Fruit fly (Drosophila melanogaster) S2 (cell line): Measurements from ENCODE around the gene CG9915.

Source experiments
- CG8478 ChIP-seq: fragments of >200 bp; optimal IDR thresholded peaks from 2 replicates; lab custom pipeline; 2018
- CTCF ChIP-seq, 2 experiments: fragments of >200 bp; optimal IDR thresholded peaks; 2 replicates each; lab custom pipeline; 2018

The CG9915 gene

DNA sequence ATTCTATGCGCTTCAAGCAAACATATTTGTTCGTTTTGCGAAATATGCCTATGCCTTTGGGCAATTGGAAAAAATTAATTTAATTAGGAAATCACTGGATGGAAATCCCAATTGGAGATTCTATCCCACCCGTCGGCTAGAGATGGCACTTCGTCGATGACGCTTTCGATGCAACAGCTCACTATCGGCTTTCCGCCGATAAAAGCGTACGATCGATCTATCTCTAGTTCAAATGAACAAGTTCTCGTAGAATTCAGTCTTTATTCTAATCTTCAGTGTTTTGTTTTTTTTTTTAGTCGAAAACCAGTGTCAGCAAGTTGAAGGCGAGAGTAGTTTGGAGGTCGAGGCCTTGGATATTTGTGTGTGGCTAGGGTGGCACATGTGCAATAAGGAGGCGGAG lies 10.1 kb upstream of the CG9915 start, which contains the start of the genes CG9917 and CG32579:
CG9917 (minus strand) TSS at position 169 of the 400 bp plus-strand sequence.
CG32579 (plus strand) TSS at position 224 of the 400 bp plus-strand sequence.
- TF ChIP-seq CG8478 (lab: Kevin White, UChicago) (no peak), CTCF (optimal IDR thresholded peaks at IDR 0.05; lab: Kevin White, UChicago) (no peak)

DNA sequence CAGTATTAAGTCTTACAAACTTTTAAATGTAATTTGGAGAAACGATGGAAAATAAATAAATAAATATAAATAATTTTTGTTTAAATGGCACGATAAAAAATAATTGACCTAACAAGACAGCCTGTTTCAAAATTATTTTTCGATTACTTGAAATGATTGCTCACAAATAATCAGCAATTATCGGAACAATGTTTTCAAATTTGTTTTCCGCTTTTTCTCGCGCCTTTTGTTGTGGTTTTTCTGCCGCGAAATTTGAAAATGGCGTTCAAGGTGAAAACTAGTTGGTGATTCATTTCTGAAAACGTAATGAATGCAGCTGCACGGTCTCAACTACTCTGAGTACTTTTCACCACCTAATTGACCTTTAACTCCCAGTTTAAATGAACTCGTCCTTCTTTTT lies 8.1 kb upstream of the CG9915 start:
- TF ChIP-seq CTCF (optimal IDR thresholded peaks at IDR 0.05; lab: Kevin White, UChicago) (no peak), CG8478 (lab: Kevin White, UChicago) (no peak)

dm6 chrX:16320197-16320921 lies 7.4 kb upstream of the CG9915 start, which contains the start of gene Cyp1:
Gene Cyp1 (minus strand): TSS chrX:16320370.
- TF ChIP-seq CTCF (optimal IDR thresholded peaks at IDR 0.05; lab: Kevin White, UChicago) (no peak), CG8478 (lab: Kevin White, UChicago) (no peak)

- TF ChIP-seq CG8478 (lab: Kevin White, UChicago): no peak
- no peak for TF ChIP-seq CTCF (optimal IDR thresholded peaks at IDR 0.05; lab: Kevin White, UChicago)
Observed at dm6 chrX:16319558-16319924, 6.6 kb upstream of the CG9915 start.

dm6 chrX:16318858-16319557 lies 6.1 kb upstream of the CG9915 start:
- TF ChIP-seq CG8478 (lab: Kevin White, UChicago): no peak
- TF ChIP-seq CTCF (optimal IDR thresholded peaks at IDR 0.05; lab: Kevin White, UChicago): no peak

- no peak for TF ChIP-seq CG8478 (lab: Kevin White, UChicago)
- TF ChIP-seq CTCF (optimal IDR thresholded peaks at IDR 0.05; lab: Kevin White, UChicago): no peak
Observed at dm6 chrX:16309764-16310163, 3.2 kb downstream of the CG9915 start.

- TF ChIP-seq CG8478 (lab: Kevin White, UChicago) (no peak), CTCF (optimal IDR thresholded peaks at IDR 0.05; lab: Kevin White, UChicago) (no peak)
Observed at dm6 chrX:16308953-16309352, 4.0 kb downstream of the CG9915 start.

dm6 chrX:16308310-16308918 lies 4.5 kb downstream of the CG9915 start, which contains the start of gene Had1:
Gene Had1 (minus strand): TSS chrX:16308667.
- TF ChIP-seq CTCF (optimal IDR thresholded peaks at IDR 0.05; lab: Kevin White, UChicago) (no peak), CG8478 (lab: Kevin White, UChicago) (no peak)

dm6 chrX:16303636-16304035 lies 9.3 kb downstream of the CG9915 start, which contains the start of gene CG3679:
Gene CG3679 (plus strand): TSS chrX:16303870.
- TF ChIP-seq CG8478 (lab: Kevin White, UChicago) (no peak), CTCF (optimal IDR thresholded peaks at IDR 0.05; lab: Kevin White, UChicago) (no peak)

- no peak for TF ChIP-seq CG8478 (lab: Kevin White, UChicago)
- no peak for TF ChIP-seq CTCF (optimal IDR thresholded peaks at IDR 0.05; lab: Kevin White, UChicago)
Observed at dm6 chrX:16297618-16298017, 15.3 kb downstream of the CG9915 start, which contains the start of gene ERp44. Gene ERp44 (minus strand): TSS chrX:16297718.

dm6 chrX:16296423-16297292 lies 16.3 kb downstream of the CG9915 start, which contains the start of gene CG3632:
Gene CG3632 (plus strand): TSS chrX:16296671.
- TF ChIP-seq CTCF (optimal IDR thresholded peaks at IDR 0.05; lab: Kevin White, UChicago) (no peak), CG8478 (lab: Kevin White, UChicago) (no peak)

dm6 chrX:16292646-16293045 lies 20.3 kb downstream of the CG9915 start:
- TF ChIP-seq CTCF (optimal IDR thresholded peaks at IDR 0.05; lab: Kevin White, UChicago) (no peak), CG8478 (lab: Kevin White, UChicago) (no peak)

dm6 chrX:16288999-16289398 lies 23.9 kb downstream of the CG9915 start:
- no peak for TF ChIP-seq CG8478 (lab: Kevin White, UChicago)
- TF ChIP-seq CTCF (optimal IDR thresholded peaks at IDR 0.05; lab: Kevin White, UChicago): no peak

dm6 chrX:16288492-16288964 lies 24.4 kb downstream of the CG9915 start, which contains the start of the genes CG32576 and caz:
Gene CG32576 (minus strand): TSS chrX:16288533.
Gene caz (plus strand): TSS chrX:16288810.
- TF ChIP-seq CTCF (optimal IDR thresholded peaks at IDR 0.05; lab: Kevin White, UChicago) (no peak), CG8478 (lab: Kevin White, UChicago) (no peak)
